Worm (Caenorhabditis elegans): Measurements from ENCODE around the gene pfd-5.

The pfd-5 gene

DNA sequence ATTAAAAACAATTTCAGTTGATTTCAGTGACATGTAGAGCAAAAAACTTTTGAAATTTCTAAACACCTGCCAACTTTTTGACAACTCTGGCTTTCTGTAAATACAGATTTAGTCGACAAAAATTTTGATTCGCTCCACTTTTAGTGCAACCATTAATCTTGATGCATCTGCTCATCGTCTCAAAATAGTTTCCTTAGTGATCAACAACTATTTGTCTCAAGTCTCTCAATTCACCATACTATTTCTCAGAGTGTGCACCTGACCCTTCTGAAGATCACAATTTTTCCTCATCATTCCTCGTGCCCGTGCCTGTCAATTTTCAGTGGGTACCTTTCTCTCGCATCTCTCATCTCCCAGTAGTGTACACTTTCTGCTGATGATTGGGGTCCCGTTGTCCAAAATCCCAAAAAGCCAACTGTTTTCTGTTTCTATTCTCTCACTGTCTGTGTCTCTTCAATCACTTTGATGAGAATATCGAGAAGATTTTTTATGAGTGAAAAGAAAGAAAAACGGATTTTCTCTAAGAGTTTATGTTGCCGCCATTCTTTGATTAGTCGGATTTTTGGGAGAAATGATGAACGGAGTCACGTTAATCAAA is 18.3 kb upstream of the pfd-5 start:
- no peak for TF ChIP-seq nhr-23 (tag; optimal IDR thresholded peaks at IDR 0.05)
- no peak for TF ChIP-seq aly-2 (tag; optimal IDR thresholded peaks at IDR 0.05)
- no peak for TF ChIP-seq ztf-11 (tag; optimal IDR thresholded peaks at IDR 0.05)
- no peak for TF ChIP-seq ceh-9 (tag; optimal IDR thresholded peaks at IDR 0.05)
- TF ChIP-seq lin-15B (tag; optimal IDR thresholded peaks at IDR 0.05) = peak; percentile 38
- TF ChIP-seq nhr-11 (tag; optimal IDR thresholded peaks at IDR 0.05) = peak; percentile 12
- TF ChIP-seq ceh-28 (tag; optimal IDR thresholded peaks at IDR 0.05) = no peak
- TF ChIP-seq sea-2 (GFP tag; optimal IDR thresholded peaks at IDR 0.05) = no peak
- TF ChIP-seq nhr-28 (tag; optimal IDR thresholded peaks at IDR 0.05) = no peak
- peak; percentile 3 for TF ChIP-seq egl-5 (tag; optimal IDR thresholded peaks at IDR 0.05)
- TF ChIP-seq fkh-10 (GFP tag; optimal IDR thresholded peaks at IDR 0.05) = no peak
- TF ChIP-seq nfya-1 (tag; optimal IDR thresholded peaks at IDR 0.05; ENCODE audit: insufficient read depth) = peak; percentile 34
- no peak for TF ChIP-seq ZK546.5 (tag; optimal IDR thresholded peaks at IDR 0.05)
- no peak for TF ChIP-seq ceh-82 (tag; optimal IDR thresholded peaks at IDR 0.05)
- TF ChIP-seq lin-39 (tag; optimal IDR thresholded peaks at IDR 0.05) = no peak
- TF ChIP-seq ztf-4 (tag; optimal IDR thresholded peaks at IDR 0.05) = no peak
- no peak for TF ChIP-seq nhr-76 (tag; optimal IDR thresholded peaks at IDR 0.05)
- TF ChIP-seq elt-3 (tag; optimal IDR thresholded peaks at IDR 0.05) = no peak
- no peak for TF ChIP-seq lsy-12 (tag; optimal IDR thresholded peaks at IDR 0.05)
- peak; percentile 48 for TF ChIP-seq unc-62 (GFP tag; optimal IDR thresholded peaks at IDR 0.05)
- no peak for TF ChIP-seq skn-1 (tag; optimal IDR thresholded peaks at IDR 0.05)
- TF ChIP-seq nhr-43 (tag; optimal IDR thresholded peaks at IDR 0.05; ENCODE audit: poor library complexity, severe bottlenecking) = no peak
- peak; percentile 33 for TF ChIP-seq fkh-2 (tag; optimal IDR thresholded peaks at IDR 0.05)
- no peak for TF ChIP-seq pha-4 (tag; optimal IDR thresholded peaks at IDR 0.05)
- TF ChIP-seq nhr-25 (tag; optimal IDR thresholded peaks at IDR 0.05) = no peak
- no peak for TF ChIP-seq snpc-4 (tag; optimal IDR thresholded peaks at IDR 0.05)
- TF ChIP-seq nhr-12 (tag; optimal IDR thresholded peaks at IDR 0.05) = no peak
- TF ChIP-seq ama-1 (optimal IDR thresholded peaks at IDR 0.05) = no peak
- no peak for TF ChIP-seq elt-2 (tag; optimal IDR thresholded peaks at IDR 0.05)
- TF ChIP-seq hmg-11 (tag; optimal IDR thresholded peaks at IDR 0.05) = no peak
- no peak for TF ChIP-seq daf-12 (tag; optimal IDR thresholded peaks at IDR 0.05)
- no peak for TF ChIP-seq tbx-2 (tag; optimal IDR thresholded peaks at IDR 0.05)
- no peak for TF ChIP-seq R02D3.7 (tag; optimal IDR thresholded peaks at IDR 0.05)
- no peak for TF ChIP-seq mml-1 (tag; optimal IDR thresholded peaks at IDR 0.05)
- TF ChIP-seq unc-39 (tag; optimal IDR thresholded peaks at IDR 0.05) = no peak
- no peak for TF ChIP-seq jun-1 (tag; optimal IDR thresholded peaks at IDR 0.05)
- TF ChIP-seq nhr-77 (tag; optimal IDR thresholded peaks at IDR 0.05) = no peak

DNA sequence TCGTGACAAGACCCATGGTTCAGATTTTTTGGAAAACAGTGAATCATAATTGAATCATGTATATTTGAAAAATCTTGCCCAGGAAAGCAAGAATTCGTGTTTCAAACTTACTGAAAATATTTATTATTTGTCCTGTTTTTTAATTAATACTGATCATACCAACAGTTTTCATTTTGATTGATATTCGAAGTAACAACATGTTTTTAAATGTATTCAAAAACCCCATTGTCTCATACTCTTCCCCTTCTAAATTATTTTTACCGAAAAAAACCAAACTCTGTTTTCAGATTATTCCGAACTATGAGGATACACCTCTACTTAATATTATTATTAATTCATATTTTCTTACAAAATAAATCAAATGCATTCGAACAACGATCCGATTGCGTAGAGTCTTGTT is 17.5 kb upstream of the pfd-5 start, which contains the start of gene R151.1:
TSS of gene R151.1 (plus strand) at position 301 of the 400 bp plus-strand sequence.
- no peak for TF ChIP-seq zag-1 (tag; optimal IDR thresholded peaks at IDR 0.05)
- no peak for TF ChIP-seq elt-3 (tag; optimal IDR thresholded peaks at IDR 0.05)
- no peak for TF ChIP-seq aly-2 (tag; optimal IDR thresholded peaks at IDR 0.05)
- TF ChIP-seq pha-4 (tag; optimal IDR thresholded peaks at IDR 0.05) = no peak

DNA sequence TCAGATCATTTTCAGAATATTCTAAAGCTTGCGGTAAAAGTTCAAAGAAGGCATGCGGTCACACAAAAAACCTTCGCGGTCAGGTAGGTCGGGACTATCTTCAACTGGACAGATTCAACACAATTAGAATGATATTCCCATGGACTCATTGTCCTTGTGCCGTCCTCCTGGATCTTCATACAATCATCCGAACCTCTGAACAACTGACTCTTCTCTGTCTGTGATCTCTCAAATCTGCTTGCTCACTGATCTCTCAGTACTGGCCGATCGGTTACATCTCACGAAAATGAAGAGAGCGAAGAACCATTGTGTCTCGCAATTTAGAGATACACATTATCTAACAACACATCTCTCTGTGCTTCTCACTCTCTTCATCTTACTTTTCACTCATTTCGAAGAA is 16.8 kb upstream of the pfd-5 start:
- TF ChIP-seq ceh-9 (tag; optimal IDR thresholded peaks at IDR 0.05) (no peak), nhr-67 (tag; optimal IDR thresholded peaks at IDR 0.05) (no peak), lin-39 (tag; optimal IDR thresholded peaks at IDR 0.05) (peak; percentile 16)

DNA sequence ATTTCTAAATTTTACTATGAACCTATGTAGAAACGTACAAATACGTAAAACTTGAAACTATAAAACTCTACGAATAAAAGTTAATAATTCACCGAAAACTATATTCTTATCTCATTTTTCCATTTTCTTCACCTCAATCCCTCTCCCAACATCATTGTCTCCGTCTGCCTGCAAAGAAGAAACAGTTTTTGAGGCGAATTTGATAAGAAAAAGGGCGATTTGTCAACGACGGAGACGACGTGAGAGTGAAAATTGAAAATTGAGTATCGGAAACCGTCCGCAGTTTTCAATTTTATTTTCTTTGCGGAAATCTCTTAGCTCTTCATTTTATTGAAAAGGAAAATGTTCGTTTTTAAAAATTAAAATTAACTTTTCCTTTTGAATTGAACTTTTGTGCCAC is 13.3 kb upstream of the pfd-5 start:
- no peak for TF ChIP-seq tbx-2 (tag; optimal IDR thresholded peaks at IDR 0.05)
- TF ChIP-seq elt-2 (tag; optimal IDR thresholded peaks at IDR 0.05) = peak; percentile 61
- TF ChIP-seq pqm-1 (tag; optimal IDR thresholded peaks at IDR 0.05) = peak; percentile 81

Data from whole organism, L3 larva.